Worm (Caenorhabditis elegans): ENCODE measurements around the gene cki-1.

DNA sequence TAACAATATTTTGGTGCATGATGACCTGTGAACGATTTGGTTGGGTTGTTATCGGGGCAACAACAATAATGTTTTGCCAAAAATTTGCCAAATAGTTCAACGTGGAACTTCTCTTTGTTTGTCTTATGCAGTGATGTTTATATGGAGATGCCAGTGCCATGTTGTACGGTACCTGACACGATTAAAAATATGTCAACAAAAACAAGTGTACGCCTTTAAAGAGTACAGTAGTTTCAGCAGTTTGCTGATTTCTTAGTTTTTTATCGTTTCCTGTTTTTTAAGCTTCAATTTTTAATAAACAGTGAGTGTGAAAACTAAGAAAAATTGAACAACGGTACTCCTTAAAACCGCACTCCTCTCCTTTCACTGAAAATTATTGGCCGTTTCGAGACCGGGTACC lies 32.8 kb upstream of the cki-1 start:
- TF ChIP-seq ets-7 (tag; optimal IDR thresholded peaks at IDR 0.05) (no peak), ama-1 (optimal IDR thresholded peaks at IDR 0.05) (no peak), hmg-4 (GFP tag; optimal IDR thresholded peaks at IDR 0.05) (no peak), hnd-1 (tag; optimal IDR thresholded peaks at IDR 0.05) (no peak), ceh-36 (tag; optimal IDR thresholded peaks at IDR 0.05) (no peak), tbx-11 (GFP tag; IDR thresholded peaks at IDR 0.05) (no peak), scrt-1 (GFP tag; IDR thresholded peaks at IDR 0.05) (no peak), F13C5.2 (tag; optimal IDR thresholded peaks at IDR 0.05) (no peak), hmbx-1 (tag; optimal IDR thresholded peaks at IDR 0.05) (no peak)

All from whole organism, early embryonic.